Fruit fly (Drosophila melanogaster): ENCODE data around the gene TfIIFalpha.

The TfIIFalpha gene

DNA sequence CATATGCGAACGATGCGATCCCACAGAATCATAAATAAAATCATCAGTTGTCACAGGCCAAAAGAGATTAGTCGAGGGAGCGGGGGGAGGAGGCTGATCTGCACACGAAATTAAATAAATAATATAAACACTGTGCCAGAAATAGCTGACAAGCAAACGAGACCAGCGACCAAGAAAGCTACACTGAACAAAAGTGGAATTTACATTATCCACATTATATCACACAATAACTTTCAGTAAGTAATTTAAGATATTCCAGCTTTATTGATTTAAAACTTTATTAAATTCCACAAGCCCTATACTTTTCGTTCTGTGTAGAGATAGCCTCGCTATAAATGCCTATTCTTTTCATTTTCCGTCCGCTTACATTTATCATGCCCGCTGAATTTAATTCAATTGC is 23.9 kb downstream of the TfIIFalpha start (continued):
- TF ChIP-seq CG11247 (GFP tag; IDR thresholded peaks at IDR 0.05) (peak; percentile 85), z (GFP tag; IDR thresholded peaks at IDR 0.05) (no peak), Nf-YC (tag; optimal IDR thresholded peaks at IDR 0.05) (peak; percentile 41), sim (GFP tag; IDR thresholded peaks at IDR 0.05) (peak; percentile 89), CG2875 (GFP tag; optimal IDR thresholded peaks at IDR 0.05) (peak; percentile 65), Hr3 (GFP tag; optimal IDR thresholded peaks at IDR 0.05) (peak; percentile 80), toy (GFP tag; IDR thresholded peaks at IDR 0.05) (no peak; the same call in 1 of the 2 replicates), CG6654 (GFP tag; optimal IDR thresholded peaks at IDR 0.05) (peak; percentile 53), CG4854 (GFP tag; optimal IDR thresholded peaks at IDR 0.05) (peak; percentile 57), Ets97D (GFP tag; optimal IDR thresholded peaks at IDR 0.05) (peak; percentile 49), Scr (GFP tag; IDR thresholded peaks at IDR 0.05; ENCODE audit: partially characterized antibody) (no peak), CG9437 (GFP tag; optimal IDR thresholded peaks at IDR 0.05) (peak; percentile 53), CG12104 (GFP tag; optimal IDR thresholded peaks at IDR 0.05) (peak; percentile 51), otp (GFP tag; IDR thresholded peaks at IDR 0.05) (peak; percentile 72; the same call in 2 of the 3 replicates), dan (GFP tag; IDR thresholded peaks at IDR 0.05) (no peak), Meics (GFP tag; optimal IDR thresholded peaks at IDR 0.05) (peak; percentile 80), hb (GFP tag; IDR thresholded peaks at IDR 0.05; ENCODE audit: partially characterized antibody) (no peak), Drgx (GFP tag; IDR thresholded peaks at IDR 0.05) (peak; percentile 89), Pdp1 (GFP tag; optimal IDR thresholded peaks at IDR 0.05) (peak; percentile 77), Adf1 (GFP tag; IDR thresholded peaks at IDR 0.05) (no peak), Nf-YA (GFP tag; IDR thresholded peaks at IDR 0.05) (peak; percentile 66), bsh (GFP tag; optimal IDR thresholded peaks at IDR 0.05) (peak; percentile 53 to 87), CG7839 (tag; optimal IDR thresholded peaks at IDR 0.05) (peak; percentile 85), ash1 (GFP tag; optimal IDR thresholded peaks at IDR 0.05) (no peak), CG8359 (GFP tag; optimal IDR thresholded peaks at IDR 0.05; ENCODE audit: borderline replicate concordance) (peak; percentile 28), Fer3 (tag; optimal IDR thresholded peaks at IDR 0.05) (peak; percentile 84), Dp (GFP tag; optimal IDR thresholded peaks at IDR 0.05) (no peak), odd (GFP tag; optimal IDR thresholded peaks at IDR 0.05) (peak; percentile 72), gem (tag; optimal IDR thresholded peaks at IDR 0.05) (peak; percentile 89), corto (GFP tag; optimal IDR thresholded peaks at IDR 0.05) (peak; percentile 26), onecut (GFP tag; IDR thresholded peaks at IDR 0.05) (peak; percentile 69), CG6175 (GFP tag; IDR thresholded peaks at IDR 0.05) (no peak; the same call in none of the 3 replicates), wor (GFP tag; IDR thresholded peaks at IDR 0.05) (peak; percentile 78), gcm (GFP tag; optimal IDR thresholded peaks at IDR 0.05) (peak; percentile 70), D19A (tag; optimal IDR thresholded peaks at IDR 0.05) (peak; percentile 71), Jarid2 (GFP tag; optimal IDR thresholded peaks at IDR 0.05) (peak; percentile 57), CG17612 (GFP tag; IDR thresholded peaks at IDR 0.05) (peak; percentile 79), CrebB (tag; optimal IDR thresholded peaks at IDR 0.05) (no peak), CoRest (tag; optimal IDR thresholded peaks at IDR 0.05) (peak; percentile 80), CG18011 (GFP tag; optimal IDR thresholded peaks at IDR 0.05) (peak; percentile 62), Hand (GFP tag; optimal IDR thresholded peaks at IDR 0.05) (no peak), tio (GFP tag; optimal IDR thresholded peaks at IDR 0.05) (peak; percentile 65), eve (GFP tag; optimal IDR thresholded peaks at IDR 0.05) (peak in 1 of 2 experiments; percentile 94), CkIIα-i1 (GFP tag; IDR thresholded peaks at IDR 0.05) (peak; percentile 66), da (GFP tag; optimal IDR thresholded peaks at IDR 0.05) (no peak), cato (GFP tag; optimal IDR thresholded peaks at IDR 0.05; ENCODE audit: borderline replicate concordance) (peak; percentile 67), CG12155 (GFP tag; optimal IDR thresholded peaks at IDR 0.05) (peak; percentile 71), Bteb2 (GFP tag; optimal IDR thresholded peaks at IDR 0.05) (peak; percentile 36), HHEX (GFP tag; optimal IDR thresholded peaks at IDR 0.05) (peak; percentile 84), Atf3 (GFP tag; optimal IDR thresholded peaks at IDR 0.05) (peak; percentile 56)

Measured in whole organism, embryonic.